Worm (Caenorhabditis elegans): Measurements from ENCODE around the gene F38A1.13.

DNA sequence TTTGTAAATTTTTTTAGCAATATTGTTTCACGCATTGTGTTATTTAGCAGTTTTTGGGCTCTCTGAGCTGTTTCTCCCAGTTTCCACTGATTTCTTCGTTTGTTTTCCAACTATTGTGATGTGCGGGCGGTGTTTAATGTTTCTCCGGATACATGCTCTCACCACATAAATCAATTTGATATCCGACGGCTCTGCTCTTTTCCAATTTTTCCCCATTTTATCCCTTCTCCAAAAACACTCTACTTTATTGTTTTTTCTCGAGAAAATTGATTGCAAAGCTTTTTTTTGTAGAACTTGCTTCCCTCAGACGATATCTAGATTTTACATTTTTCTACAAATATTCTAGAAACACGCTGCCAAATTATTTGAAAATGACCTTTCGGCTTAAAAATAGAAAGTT is 49.5 kb upstream of the F38A1.13 start:
- TF ChIP-seq ama-1 (optimal IDR thresholded peaks at IDR 0.05) (no peak), sea-1 (GFP tag; conservative IDR thresholded peaks at IDR 0.05) (no peak), B0310.2 (tag; optimal IDR thresholded peaks at IDR 0.05) (no peak), F13C5.2 (tag; optimal IDR thresholded peaks at IDR 0.05) (no peak), ceh-13 (GFP tag; optimal IDR thresholded peaks at IDR 0.05) (no peak), tbx-11 (GFP tag; IDR thresholded peaks at IDR 0.05) (no peak)
